Worm (Caenorhabditis elegans) whole organism, young adult: ENCODE data around the gene fog-2.

ENCODE experiments used
- B0019.2 ChIP-seq: fragments of 200-800 bp; sonication (Bioruptor generic); conservative IDR thresholded peaks from 2 replicates; pipeline ENCODE4 v1.3.6; 2022; ENCODE audit warnings: missing genetic modification reagents, missing genetic modification characterization, missing compliant biosample characterization
- B0336.3 ChIP-seq: fragments of 200-800 bp; sonication (Bioruptor generic); IDR thresholded peaks from 2 replicates; pipeline ENCODE4 v1.3.6; 2022; ENCODE audit warnings: missing genetic modification characterization, missing compliant biosample characterization
- F10E7.11 ChIP-seq: sonication (generic microtip); optimal IDR thresholded peaks from 2 replicates; lab custom pipeline; 2017; ENCODE audit warnings: mild to moderate bottlenecking, missing genetic modification characterization, moderate library complexity, missing compliant biosample characterization
- F39B2.1 ChIP-seq: fragments of 200-800 bp; sonication (Bioruptor generic); IDR thresholded peaks from 2 replicates; pipeline ENCODE4 v1.3.6; 2022; ENCODE audit warnings: missing genetic modification reagents, missing genetic modification characterization, missing compliant biosample characterization
- F49E8.2 ChIP-seq: sonication (generic microtip); optimal IDR thresholded peaks from 3 replicates; lab custom pipeline; 2017; ENCODE audit warnings: missing genetic modification characterization, mild to moderate bottlenecking, missing compliant biosample characterization, antibody characterized with exemption, moderate library complexity; ENCODE audit not compliant: insufficient read depth
- F52B5.7 ChIP-seq: sonication (generic microtip); optimal IDR thresholded peaks from 2 replicates; lab custom pipeline; 2016; ENCODE audit warnings: mild to moderate bottlenecking, missing genetic modification characterization, missing compliant biosample characterization
- K11D2.4 ChIP-seq: fragments of 200-800 bp; sonication (Bioruptor generic); IDR thresholded peaks from 2 replicates; pipeline ENCODE4 v1.3.6; 2022; ENCODE audit warnings: missing genetic modification reagents, missing genetic modification characterization, missing compliant biosample characterization
- T26A5.8 ChIP-seq: sonication (generic microtip); optimal IDR thresholded peaks from 2 replicates; lab custom pipeline; 2016; ENCODE audit warnings: missing genetic modification characterization, missing compliant biosample characterization
- Y56A3A.18 ChIP-seq: fragments of 200-800 bp; sonication (Bioruptor generic); IDR thresholded peaks from 2 replicates; pipeline ENCODE4 v1.3.6; 2022; ENCODE audit warnings: missing genetic modification reagents, missing genetic modification characterization, missing compliant biosample characterization
- aptf-2 ChIP-seq: fragments of 200-800 bp; sonication (Bioruptor generic); conservative IDR thresholded peaks from 2 replicates; pipeline ENCODE4 v1.3.6; 2022; ENCODE audit warnings: missing genetic modification reagents, missing genetic modification characterization, missing compliant biosample characterization
- atf-7 ChIP-seq: sonication (generic microtip); optimal IDR thresholded peaks from 2 replicates; lab custom pipeline; 2017; ENCODE audit warnings: mild to moderate bottlenecking, missing genetic modification characterization, missing compliant biosample characterization
- attf-5 ChIP-seq: fragments of 200-800 bp; sonication (Bioruptor generic); optimal IDR thresholded peaks from 2 replicates; lab custom pipeline; 2018; ENCODE audit warnings: mild to moderate bottlenecking, missing genetic modification characterization, missing compliant biosample characterization
- bed-1 ChIP-seq: fragments of 200-800 bp; sonication (Bioruptor generic); IDR thresholded peaks from 2 replicates; pipeline ENCODE4 v1.3.6; 2022; ENCODE audit warnings: missing genetic modification reagents, missing genetic modification characterization, missing compliant biosample characterization
- ccch-3 ChIP-seq: fragments of 200-800 bp; sonication (Bioruptor generic); optimal IDR thresholded peaks from 2 replicates; lab custom pipeline; 2018; ENCODE audit warnings: mild to moderate bottlenecking, missing genetic modification characterization, missing compliant biosample characterization
- ceh-100 ChIP-seq: fragments of 200-800 bp; sonication (Bioruptor generic); IDR thresholded peaks from 2 replicates; pipeline ENCODE4 v1.3.6; 2022; ENCODE audit warnings: missing genetic modification reagents, missing genetic modification characterization, missing compliant biosample characterization
- ceh-27 ChIP-seq: fragments of 200-800 bp; sonication (Bioruptor generic); optimal IDR thresholded peaks from 2 replicates; lab custom pipeline; 2018; ENCODE audit warnings: mild to moderate bottlenecking, missing genetic modification characterization, moderate library complexity, missing compliant biosample characterization
- ceh-91 ChIP-seq: fragments of 200-800 bp; sonication (Bioruptor generic); IDR thresholded peaks from 2 replicates; pipeline ENCODE4 v1.3.6; 2022; ENCODE audit warnings: missing genetic modification reagents, missing genetic modification characterization, missing compliant biosample characterization
- chd-7 ChIP-seq: sonication (generic microtip); optimal IDR thresholded peaks from 2 replicates; lab custom pipeline; 2016; ENCODE audit warnings: mild to moderate bottlenecking, missing genetic modification characterization, moderate library complexity, missing compliant biosample characterization
- dox-1 ChIP-seq: fragments of 200-800 bp; sonication (Bioruptor generic); IDR thresholded peaks from 2 replicates; pipeline ENCODE4 v1.3.6; 2022; ENCODE audit warnings: missing genetic modification reagents, missing genetic modification characterization, missing compliant biosample characterization
- dpl-1 ChIP-seq: fragments of 150-350 bp; optimal IDR thresholded peaks from 2 replicates; lab custom pipeline; 2014; ENCODE audit warnings: missing biosample characterization, missing genetic modification reagents, missing genetic modification characterization
- egrh-3 ChIP-seq: fragments of 200-800 bp; sonication (Bioruptor generic); IDR thresholded peaks from 2 replicates; pipeline ENCODE4 v1.3.6; 2022; ENCODE audit warnings: missing genetic modification reagents, missing genetic modification characterization, missing compliant biosample characterization
- ekl-4 ChIP-seq: fragments of 200-800 bp; sonication (Bioruptor generic); IDR thresholded peaks from 2 replicates; pipeline ENCODE4 v1.3.6; 2022; ENCODE audit warnings: missing genetic modification reagents, missing genetic modification characterization, missing compliant biosample characterization
- fkh-3 ChIP-seq: sonication (generic microtip); optimal IDR thresholded peaks from 2 replicates; lab custom pipeline; 2016; ENCODE audit warnings: mild to moderate bottlenecking, missing genetic modification characterization, missing compliant biosample characterization
- him-1 ChIP-seq: sonication (generic microtip); optimal IDR thresholded peaks from 2 replicates; lab custom pipeline; 2016; ENCODE audit warnings: missing genotype, missing genetic modification reagents, missing genetic modification characterization, missing compliant biosample characterization
- hlh-12 ChIP-seq: sonication (generic microtip); optimal IDR thresholded peaks from 2 replicates; lab custom pipeline; 2016; ENCODE audit warnings: missing genetic modification characterization, missing compliant biosample characterization
- hmg-1.2 ChIP-seq: fragments of 200-800 bp; sonication (Bioruptor generic); IDR thresholded peaks from 2 replicates; pipeline ENCODE4 v1.3.6; 2022; ENCODE audit warnings: missing genetic modification reagents, missing genetic modification characterization, missing compliant biosample characterization
- let-526 ChIP-seq: fragments of 200-800 bp; sonication (Bioruptor generic); IDR thresholded peaks from 2 replicates; pipeline ENCODE4 v1.3.6; 2022; ENCODE audit warnings: missing genetic modification reagents, missing genetic modification characterization, missing compliant biosample characterization
- lin-26 ChIP-seq: fragments of 200-800 bp; sonication (Bioruptor generic); IDR thresholded peaks from 2 replicates; pipeline ENCODE4 v1.3.6; 2022; ENCODE audit warnings: missing genetic modification reagents, missing genetic modification characterization, missing compliant biosample characterization
- lsl-1 ChIP-seq: fragments of 200-800 bp; sonication (Bioruptor generic); optimal IDR thresholded peaks from 2 replicates; lab custom pipeline; 2018; ENCODE audit warnings: mild to moderate bottlenecking, missing genetic modification characterization, moderate library complexity, missing compliant biosample characterization
- madf-10 ChIP-seq: sonication (generic microtip); optimal IDR thresholded peaks from 2 replicates; lab custom pipeline; 2016; ENCODE audit warnings: mild to moderate bottlenecking, missing genetic modification characterization, missing compliant biosample characterization
- madf-6 ChIP-seq: fragments of 200-800 bp; sonication (Bioruptor generic); IDR thresholded peaks from 2 replicates; pipeline ENCODE4 v1.3.6; 2022; ENCODE audit warnings: missing genetic modification reagents, missing genetic modification characterization, missing compliant biosample characterization
- mcd-1 ChIP-seq: fragments of 200-800 bp; sonication (Bioruptor generic); IDR thresholded peaks from 2 replicates; pipeline ENCODE4 v1.3.6; 2022; ENCODE audit warnings: missing genetic modification reagents, missing genetic modification characterization, missing compliant biosample characterization
- nfya-2 ChIP-seq: fragments of 200-800 bp; sonication (Bioruptor generic); IDR thresholded peaks from 2 replicates; pipeline ENCODE4 v1.3.6; 2022; ENCODE audit warnings: missing genetic modification reagents, missing genetic modification characterization, missing compliant biosample characterization
- nfyb-1 ChIP-seq: fragments of 200-800 bp; sonication (Bioruptor generic); IDR thresholded peaks from 2 replicates; pipeline ENCODE4 v1.3.6; 2022; ENCODE audit warnings: missing genetic modification reagents, missing genetic modification characterization, missing compliant biosample characterization
- pha-4 ChIP-seq: fragments of 150-350 bp; sonication (generic microtip); optimal IDR thresholded peaks from 2 replicates; lab custom pipeline; 2014; ENCODE audit warnings: missing biosample characterization, missing genetic modification reagents, missing genetic modification characterization
- snpc-1.3 ChIP-seq: sonication (generic microtip); optimal IDR thresholded peaks from 2 replicates; lab custom pipeline; 2017; ENCODE audit warnings: missing genetic modification characterization, mild to moderate bottlenecking, missing compliant biosample characterization, antibody characterized with exemption, moderate library complexity, missing genotype, missing genetic modification reagents; ENCODE audit not compliant: insufficient read depth
- tbp1 ChIP-seq: fragments of 200-800 bp; sonication (Bioruptor generic); optimal IDR thresholded peaks from 2 replicates; lab custom pipeline; 2018; ENCODE audit warnings: mild to moderate bottlenecking, missing genetic modification characterization, missing compliant biosample characterization
- tbx-9 ChIP-seq: sonication (generic microtip); optimal IDR thresholded peaks from 2 replicates; lab custom pipeline; 2016; ENCODE audit warnings: borderline replicate concordance, missing genetic modification characterization, inconsistent platforms, missing compliant biosample characterization
- zfh-2 ChIP-seq: fragments of 200-800 bp; sonication (Bioruptor generic); conservative IDR thresholded peaks from 2 replicates; pipeline ENCODE4 v1.3.6; 2022; ENCODE audit warnings: missing genetic modification reagents, missing genetic modification characterization, missing compliant biosample characterization
- zim-3 ChIP-seq: sonication (generic microtip); optimal IDR thresholded peaks from 2 replicates; lab custom pipeline; 2017; ENCODE audit warnings: mild to moderate bottlenecking, missing genetic modification characterization, moderate library complexity, missing compliant biosample characterization
- ztf-26 ChIP-seq: sonication (generic microtip); optimal IDR thresholded peaks from 2 replicates; lab custom pipeline; 2017; ENCODE audit warnings: missing genetic modification characterization, missing compliant biosample characterization
- ztf-28 ChIP-seq: fragments of 200-800 bp; sonication (Bioruptor generic); IDR thresholded peaks from 2 replicates; pipeline ENCODE4 v1.3.6; 2022; ENCODE audit warnings: missing genetic modification reagents, missing genetic modification characterization, missing compliant biosample characterization

Gene fog-2

ce11 chrV:20235231-20235630 lies 36.2 kb downstream of the fog-2 start (continued):
- TF ChIP-seq madf-10 (tag; lab: Kevin White, UChicago) = no peak
- TF ChIP-seq, all 124 proteins: peak for 0

- TF ChIP-seq zim-3 (no peak), lsl-1 (GFP tag; lab: Kevin White, UChicago) (no peak), snpc-1.3 (no peak), hlh-12 (tag; lab: Kevin White, UChicago) (no peak), ccch-3 (GFP tag; lab: Kevin White, UChicago) (no peak), Y56A3A.18 (no peak), hmg-1.2 (GFP tag; lab: Robert Waterston, UW) (no peak), bed-1 (GFP tag; lab: Robert Waterston, UW) (no peak), tbp1 (GFP tag; lab: Kevin White, UChicago) (no peak), ekl-4 (no peak), him-1 (tag; lab: Kevin White, UChicago) (no peak), mcd-1 (GFP tag; lab: Robert Waterston, UW) (no peak)
Measured at ce11 chrV:20237429-20237828, 38.4 kb downstream of the fog-2 start, which contains the start of gene sld-5. Gene sld-5, minus strand, starts transcription at chrV:20237745.

- TF ChIP-seq fkh-3 = peak; percentile 62
- TF ChIP-seq zfh-2 (GFP tag; lab: Robert Waterston, UW) = peak; percentile 83
- TF ChIP-seq ztf-28 (GFP tag; lab: Robert Waterston, UW) = 0 out of 2 replicates have a peak, but pooled peaks have one; percentile 44
- TF ChIP-seq F52B5.7 (tag; lab: Kevin White, UChicago) = no peak
- no peak for TF ChIP-seq aptf-2 (GFP tag; lab: Robert Waterston, UW)
- peak; percentile 90 for TF ChIP-seq egrh-3 (GFP tag; lab: Robert Waterston, UW)
- TF ChIP-seq ceh-100 (GFP tag; lab: Robert Waterston, UW) = no peak
- 0 out of 2 replicates have a peak, but pooled peaks have one; percentile 19 for TF ChIP-seq B0336.3
- TF ChIP-seq ekl-4 = no peak
- TF ChIP-seq nfyb-1 (GFP tag; lab: Robert Waterston, UW) = 0 out of 2 replicates have a peak, but pooled peaks have one; percentile 18
- TF ChIP-seq ceh-27 = no peak
- no peak for TF ChIP-seq F10E7.11 (tag; lab: Kevin White, UChicago)
- TF ChIP-seq T26A5.8 (tag; lab: Kevin White, UChicago) = no peak
- TF ChIP-seq chd-7 = peak; percentile 6
- 0 out of 2 replicates have a peak, but pooled peaks have one; percentile 18 for TF ChIP-seq lin-26
Measured at ce11 chrV:20241243-20241862, 42.3 kb downstream of the fog-2 start.

- TF ChIP-seq let-526 (no peak), F39B2.1 (GFP tag; lab: Robert Waterston, UW) (no peak), T26A5.8 (tag; lab: Kevin White, UChicago) (no peak), ceh-100 (GFP tag; lab: Robert Waterston, UW) (peak; percentile 53; the same call in 1 of the 2 replicates), ztf-28 (GFP tag; lab: Robert Waterston, UW) (no peak), ztf-26 (no peak), attf-5 (no peak), Y56A3A.18 (no peak), nfyb-1 (GFP tag; lab: Robert Waterston, UW) (no peak), snpc-1.3 (no peak), pha-4 (tag; lab: Kevin White, UChicago) (no peak), nfya-2 (GFP tag; lab: Robert Waterston, UW) (no peak), dox-1 (GFP tag; lab: Robert Waterston, UW) (peak; percentile 57), madf-6 (GFP tag; lab: Robert Waterston, UW) (peak; percentile 62), dpl-1 (GFP tag; lab: Kevin White, UChicago) (peak; percentile 23), atf-7 (tag; lab: Kevin White, UChicago) (no peak), B0019.2 (GFP tag; lab: Robert Waterston, UW) (no peak; the same call in 1 of the 2 replicates), tbx-9 (tag; lab: Kevin White, UChicago) (no peak), F49E8.2 (tag; lab: Kevin White, UChicago) (peak; percentile 5), ceh-91 (no peak), K11D2.4 (GFP tag; lab: Robert Waterston, UW) (no peak)
Measured at ce11 chrV:20249438-20250120, 50.5 kb downstream of the fog-2 start, which contains the start of gene swsn-1. Gene swsn-1, minus strand, starts transcription at chrV:20249488.
